Worm (Caenorhabditis elegans) whole organism, late embryonic: Measurements from ENCODE around the gene R07B7.9.

ENCODE experiments used
- C38D4.7 ChIP-seq: fragments of 200-800 bp; sonication (Bioruptor generic); optimal IDR thresholded peaks from 2 replicates; lab custom pipeline; 2018; ENCODE audit warnings: mild to moderate bottlenecking, missing genetic modification characterization, moderate library complexity, missing compliant biosample characterization
- K02D7.2 ChIP-seq: sonication (generic microtip); optimal IDR thresholded peaks from 2 replicates; lab custom pipeline; 2017; ENCODE audit warnings: mild to moderate bottlenecking, missing genetic modification characterization, missing compliant biosample characterization
- T23F11.4 ChIP-seq: fragments of 200-800 bp; sonication (Bioruptor generic); optimal IDR thresholded peaks from 2 replicates; lab custom pipeline; 2018; ENCODE audit warnings: mild to moderate bottlenecking, missing genetic modification characterization, missing compliant biosample characterization
- ceh-24 ChIP-seq: sonication (generic microtip); optimal IDR thresholded peaks from 2 replicates; lab custom pipeline; 2016; ENCODE audit warnings: mild to moderate bottlenecking, missing genetic modification characterization, missing compliant biosample characterization
- fkh-10 ChIP-seq: fragments of 150-350 bp; optimal IDR thresholded peaks from 2 replicates; lab custom pipeline; 2014; ENCODE audit warnings: missing biosample characterization, missing genetic modification reagents, missing genetic modification characterization
- madf-2 ChIP-seq: sonication (generic microtip); optimal IDR thresholded peaks from 2 replicates; lab custom pipeline; 2017; ENCODE audit warnings: missing genetic modification characterization, missing compliant biosample characterization
- pha-4 ChIP-seq: fragments of 150-350 bp; optimal IDR thresholded peaks from 2 replicates; lab custom pipeline; 2018; ENCODE audit warnings: missing biosample characterization, missing genetic modification reagents, missing genetic modification characterization

R07B7.9 gene

ce11 chrV:12028151-12028550 lies 52.0 kb downstream of the R07B7.9 start:
- TF ChIP-seq C38D4.7 (GFP tag; lab: Kevin White, UChicago) (no peak), pha-4 (no peak), madf-2 (tag; lab: Kevin White, UChicago) (no peak), ceh-24 (tag; lab: Kevin White, UChicago) (no peak), K02D7.2 (tag; lab: Kevin White, UChicago) (no peak), fkh-10 (no peak), T23F11.4 (GFP tag; lab: Kevin White, UChicago) (no peak)
- TF ChIP-seq, all 69 proteins: peak for 0
